Worm (Caenorhabditis elegans) whole organism, L3 larva: Measurements from ENCODE around the gene spig-7.

Source experiments
- R02D3.7 ChIP-seq: fragments of 150-350 bp; optimal IDR thresholded peaks from 2 replicates; lab custom pipeline; 2014; ENCODE audit warnings: missing biosample characterization, missing genetic modification characterization
- elt-3 ChIP-seq, 3 experiments: fragments of 150-350 bp in 1 of 3; sonication (generic microtip) in 2 of 3; optimal IDR thresholded peaks; 2 replicates in 2 of 3; 4 replicates in 1 of 3; lab custom pipeline; 2014 to 2017; ENCODE audit warnings: missing biosample characterization in 3 of 3, missing genetic modification characterization in 3 of 3
- fkh-10 ChIP-seq: sonication (generic microtip); optimal IDR thresholded peaks from 2 replicates; lab custom pipeline; 2017; ENCODE audit warnings: missing biosample characterization, missing genetic modification reagents, missing genetic modification characterization
- fos-1 ChIP-seq: fragments of 150-350 bp; optimal IDR thresholded peaks from 2 replicates; lab custom pipeline; 2014; ENCODE audit warnings: missing biosample characterization, missing genetic modification characterization
- nfya-1 ChIP-seq: sonication (generic microtip); optimal IDR thresholded peaks from 2 replicates; lab custom pipeline; 2017; ENCODE audit warnings: missing genetic modification characterization, mild to moderate bottlenecking, missing compliant biosample characterization, antibody characterized with exemption, moderate library complexity; ENCODE audit not compliant: insufficient read depth
- nhr-237 ChIP-seq: fragments of 150-350 bp; optimal IDR thresholded peaks from 2 replicates; lab custom pipeline; 2014; ENCODE audit warnings: missing biosample characterization, missing genetic modification characterization
- nhr-77 ChIP-seq: fragments of 150-350 bp; optimal IDR thresholded peaks from 2 replicates; lab custom pipeline; 2014; ENCODE audit warnings: missing biosample characterization, missing genetic modification characterization
- pha-4 ChIP-seq: fragments of 150-350 bp; optimal IDR thresholded peaks from 2 replicates; lab custom pipeline; 2014; ENCODE audit warnings: missing biosample characterization, missing genetic modification reagents, missing genetic modification characterization
- pqm-1 ChIP-seq: fragments of 150-350 bp; optimal IDR thresholded peaks from 2 replicates; lab custom pipeline; 2017; ENCODE audit warnings: missing biosample characterization, missing genetic modification characterization, inconsistent platforms
- skn-1 ChIP-seq: fragments of 150-350 bp; optimal IDR thresholded peaks from 2 replicates; lab custom pipeline; 2014; ENCODE audit warnings: missing biosample characterization, missing genetic modification characterization

ce11 chrV:1471977-1472376, 22.6 kb upstream of the spig-7 start:
- TF ChIP-seq R02D3.7 (tag; lab: Kevin White, UChicago), result no peak
- TF ChIP-seq fos-1 (tag; lab: Kevin White, UChicago), result no peak
- no peak for TF ChIP-seq elt-3 (tag; optimal IDR thresholded peaks at IDR 0.05; lab: Kevin White, UChicago)
- TF ChIP-seq nfya-1 (tag; lab: Kevin White, UChicago), result no peak
- no peak for TF ChIP-seq pqm-1 (tag; lab: Kevin White, UChicago)
- TF ChIP-seq skn-1 (tag; lab: Kevin White, UChicago), result no peak
- TF ChIP-seq nhr-77 (tag; lab: Kevin White, UChicago), result no peak
- TF ChIP-seq nhr-237 (tag; lab: Kevin White, UChicago), result no peak
- no peak for TF ChIP-seq pha-4 (tag; lab: Kevin White, UChicago)
- no peak for TF ChIP-seq fkh-10
